Worm (Caenorhabditis elegans) whole organism, L2 larva: Measurements from ENCODE around the gene F37B12.1.

Experiments
- R02D3.7 ChIP-seq: fragments of 150-350 bp; optimal IDR thresholded peaks from 2 replicates; lab custom pipeline; 2014; ENCODE audit warnings: missing biosample characterization, missing genetic modification characterization
- aly-2 ChIP-seq: fragments of 150-350 bp; optimal IDR thresholded peaks from 2 replicates; lab custom pipeline; 2014; ENCODE audit warnings: missing biosample characterization, missing genetic modification characterization
- nhr-10 ChIP-seq: sonication (generic microtip); optimal IDR thresholded peaks from 2 replicates; lab custom pipeline; 2017; ENCODE audit warnings: missing biosample characterization, missing genetic modification characterization
- nhr-11 ChIP-seq: fragments of 150-350 bp; optimal IDR thresholded peaks from 2 replicates; lab custom pipeline; 2014; ENCODE audit warnings: missing biosample characterization, missing genetic modification characterization
- nhr-12 ChIP-seq: fragments of 150-350 bp; optimal IDR thresholded peaks from 2 replicates; lab custom pipeline; 2014; ENCODE audit warnings: missing biosample characterization, missing genetic modification characterization
- nhr-25 ChIP-seq: fragments of 150-350 bp; sonication (generic microtip); optimal IDR thresholded peaks from 3 replicates; lab custom pipeline; 2014; ENCODE audit warnings: missing biosample characterization, missing genetic modification characterization
- snpc-4 ChIP-seq: fragments of 150-350 bp; optimal IDR thresholded peaks from 2 replicates; lab custom pipeline; 2014; ENCODE audit warnings: missing biosample characterization, missing genetic modification characterization
- unc-39 ChIP-seq: fragments of 150-350 bp; optimal IDR thresholded peaks from 2 replicates; lab custom pipeline; 2014; ENCODE audit warnings: missing biosample characterization, missing genetic modification characterization
- unc-62 ChIP-seq: fragments of 150-350 bp; optimal IDR thresholded peaks from 2 replicates; lab custom pipeline; 2014; ENCODE audit warnings: missing biosample characterization, missing genetic modification reagents, missing genetic modification characterization
- zag-1 ChIP-seq: fragments of 150-350 bp; optimal IDR thresholded peaks from 2 replicates; lab custom pipeline; 2014; ENCODE audit warnings: missing biosample characterization, missing genetic modification characterization

DNA sequence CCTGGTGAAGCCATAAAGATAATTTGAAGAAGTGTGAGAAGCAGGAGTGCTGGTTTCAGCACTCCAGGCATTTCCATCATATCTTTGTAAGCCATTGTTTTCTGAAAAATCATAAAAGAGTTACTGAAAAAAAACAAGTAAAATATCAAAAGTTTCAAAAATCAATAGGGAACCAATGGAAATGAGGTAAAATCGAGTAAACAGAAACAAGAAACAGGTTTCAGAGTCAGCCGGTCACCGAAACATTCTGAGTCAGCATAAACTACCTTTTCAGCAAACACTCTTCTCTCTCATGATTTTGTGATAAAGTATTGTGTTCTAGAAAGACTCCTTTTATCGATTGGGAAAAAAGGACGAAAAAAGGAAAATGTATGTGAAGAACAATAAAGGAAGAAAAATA, 39.6 kb downstream of the F37B12.1 start, which contains the start of gene C18E9.9:
- TF ChIP-seq nhr-12 (no peak), snpc-4 (tag; lab: Kevin White, UChicago) (no peak), R02D3.7 (tag; lab: Kevin White, UChicago) (no peak), nhr-10 (tag; lab: Kevin White, UChicago) (no peak), nhr-11 (tag; lab: Kevin White, UChicago) (no peak), nhr-25 (tag; lab: Kevin White, UChicago) (no peak), aly-2 (tag; lab: Kevin White, UChicago) (no peak), zag-1 (tag; lab: Kevin White, UChicago) (no peak), unc-62 (GFP tag; lab: Kevin White, UChicago) (no peak), unc-39 (tag; lab: Kevin White, UChicago) (no peak)
